Fruit fly (Drosophila melanogaster) whole organism: Measurements from ENCODE around the gene CG43149.

ENCODE experiments used
- CG8478 ChIP-seq: fragments of >200 bp; optimal IDR thresholded peaks from 2 replicates; lab custom pipeline; 2018; ENCODE audit warnings: inconsistent platforms
- Dll ChIP-seq: fragments of >200 bp; optimal IDR thresholded peaks from 2 replicates; lab custom pipeline; 2017
- EcR ChIP-seq, 2 experiments: fragments of >200 bp; optimal IDR thresholded peaks; 2 replicates each; lab custom pipeline; 2017; ENCODE audit warnings: missing biosample characterization in 2 of 2, missing genetic modification characterization in 2 of 2, missing genetic modification reagents in 2 of 2
- pan ChIP-seq: fragments of >200 bp; optimal IDR thresholded peaks from 2 replicates; lab custom pipeline; 2017
- psq ChIP-seq: fragments of >200 bp; optimal IDR thresholded peaks from 2 replicates; lab custom pipeline; 2017
- usp ChIP-seq: fragments of >200 bp; optimal IDR thresholded peaks from 2 replicates; lab custom pipeline; 2017; ENCODE audit warnings: missing biosample characterization, missing genetic modification characterization, mixed read lengths

DNA sequence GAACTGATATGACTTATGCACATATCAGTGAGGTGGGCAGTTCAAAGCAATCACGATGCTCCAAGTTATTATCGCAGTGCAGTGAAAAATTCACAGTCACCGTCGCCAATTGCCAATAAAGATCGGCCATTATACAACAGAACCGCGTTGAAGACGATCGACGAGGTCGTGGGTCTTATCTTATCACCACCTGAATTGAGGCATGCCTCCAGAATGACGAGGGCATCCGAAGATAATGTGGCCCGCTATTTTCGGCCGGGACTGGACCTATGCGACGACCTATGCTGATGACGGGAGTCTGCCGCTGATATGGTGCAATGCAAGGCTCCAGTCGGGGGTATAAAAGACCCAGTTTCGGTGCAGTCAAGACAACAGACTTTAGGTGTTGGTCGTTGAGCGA lies 11.5 kb upstream of the CG43149 start, which contains the start of gene Lsp1gamma:
- TF ChIP-seq CG8478 = no peak
- TF ChIP-seq psq (lab: Kevin White, UChicago) = no peak
- no peak for TF ChIP-seq pan
- no peak for TF ChIP-seq usp
- TF ChIP-seq EcR (GFP tag; optimal IDR thresholded peaks at IDR 0.05; lab: Kevin White, UChicago) = no peak
- no peak for TF ChIP-seq Dll (lab: Kevin White, UChicago)
